Worm (Caenorhabditis elegans) whole organism, late embryonic: ENCODE data around the gene gars-1.

ENCODE experiments used
- C38D4.7 ChIP-seq: fragments of 200-800 bp; sonication (Bioruptor generic); optimal IDR thresholded peaks from 2 replicates; lab custom pipeline; 2018; ENCODE audit warnings: mild to moderate bottlenecking, missing genetic modification characterization, moderate library complexity, missing compliant biosample characterization
- F13H6.1 ChIP-seq: sonication (generic microtip); optimal IDR thresholded peaks from 2 replicates; lab custom pipeline; 2016; ENCODE audit warnings: missing genetic modification characterization, missing compliant biosample characterization
- K02D7.2 ChIP-seq: sonication (generic microtip); optimal IDR thresholded peaks from 2 replicates; lab custom pipeline; 2017; ENCODE audit warnings: mild to moderate bottlenecking, missing genetic modification characterization, missing compliant biosample characterization
- T23F11.4 ChIP-seq: fragments of 200-800 bp; sonication (Bioruptor generic); optimal IDR thresholded peaks from 2 replicates; lab custom pipeline; 2018; ENCODE audit warnings: mild to moderate bottlenecking, missing genetic modification characterization, missing compliant biosample characterization
- Y22D7AL.16 ChIP-seq: sonication (generic microtip); optimal IDR thresholded peaks from 2 replicates; lab custom pipeline; 2016; ENCODE audit warnings: missing genetic modification characterization, missing compliant biosample characterization
- ahr-1 ChIP-seq: sonication (generic microtip); optimal IDR thresholded peaks from 2 replicates; lab custom pipeline; 2016; ENCODE audit warnings: missing genetic modification characterization, missing compliant biosample characterization
- ceh-14 ChIP-seq: sonication (generic microtip); optimal IDR thresholded peaks from 2 replicates; lab custom pipeline; 2016; ENCODE audit warnings: missing genotype, missing genetic modification characterization, missing compliant biosample characterization
- ceh-18 ChIP-seq: sonication (generic microtip); optimal IDR thresholded peaks from 2 replicates; lab custom pipeline; 2016; ENCODE audit warnings: missing genetic modification characterization, missing compliant biosample characterization
- ceh-19 ChIP-seq: fragments of 200-800 bp; sonication (Bioruptor generic); optimal IDR thresholded peaks from 2 replicates; lab custom pipeline; 2018; ENCODE audit warnings: mild to moderate bottlenecking, missing genetic modification characterization, missing compliant biosample characterization
- ceh-2 ChIP-seq: sonication (generic microtip); optimal IDR thresholded peaks from 2 replicates; lab custom pipeline; 2016; ENCODE audit warnings: missing genotype, missing genetic modification characterization, missing compliant biosample characterization
- ceh-31 ChIP-seq: sonication (generic microtip); optimal IDR thresholded peaks from 2 replicates; lab custom pipeline; 2016; ENCODE audit warnings: missing genetic modification characterization, missing compliant biosample characterization
- ceh-34 ChIP-seq: sonication (generic microtip); optimal IDR thresholded peaks from 2 replicates; lab custom pipeline; 2016; ENCODE audit warnings: mild to moderate bottlenecking, missing genetic modification characterization, missing compliant biosample characterization
- ceh-6 ChIP-seq: fragments of 200-800 bp; sonication (Bioruptor generic); optimal IDR thresholded peaks from 2 replicates; lab custom pipeline; 2018; ENCODE audit warnings: mild to moderate bottlenecking, missing genetic modification characterization, missing compliant biosample characterization
- che-1 ChIP-seq: sonication (generic microtip); optimal IDR thresholded peaks from 2 replicates; lab custom pipeline; 2016; ENCODE audit warnings: mild to moderate bottlenecking, missing genetic modification characterization, missing compliant biosample characterization
- dmd-4 ChIP-seq: sonication (generic microtip); optimal IDR thresholded peaks from 2 replicates; lab custom pipeline; 2016; ENCODE audit warnings: borderline replicate concordance, missing genetic modification characterization, missing compliant biosample characterization
- dve-1 ChIP-seq: sonication (generic microtip); optimal IDR thresholded peaks from 2 replicates; lab custom pipeline; 2017; ENCODE audit warnings: antibody characterized with exemption, mild to moderate bottlenecking, missing genetic modification characterization, missing compliant biosample characterization
- elt-2 ChIP-seq: sonication (generic microtip); optimal IDR thresholded peaks from 2 replicates; lab custom pipeline; 2016; ENCODE audit warnings: missing genetic modification reagents, missing genetic modification characterization, missing compliant biosample characterization
- ets-4 ChIP-seq: sonication (generic microtip); optimal IDR thresholded peaks from 2 replicates; lab custom pipeline; 2016; ENCODE audit warnings: missing genetic modification characterization, missing compliant biosample characterization
- eyg-1 ChIP-seq: sonication (generic microtip); optimal IDR thresholded peaks from 2 replicates; lab custom pipeline; 2016; ENCODE audit warnings: missing genotype, missing genetic modification characterization, missing compliant biosample characterization
- fkh-6 ChIP-seq: sonication (generic microtip); optimal IDR thresholded peaks from 2 replicates; lab custom pipeline; 2016; ENCODE audit warnings: missing genetic modification characterization, missing compliant biosample characterization
- gmeb-2 ChIP-seq: sonication (generic microtip); optimal IDR thresholded peaks from 2 replicates; lab custom pipeline; 2016; ENCODE audit warnings: missing genetic modification characterization, inconsistent platforms, missing compliant biosample characterization
- hlh-13 ChIP-seq: fragments of 200-800 bp; sonication (Bioruptor generic); optimal IDR thresholded peaks from 2 replicates; lab custom pipeline; 2018; ENCODE audit warnings: mild to moderate bottlenecking, missing genetic modification characterization, missing compliant biosample characterization
- hlh-15 ChIP-seq: sonication (generic microtip); optimal IDR thresholded peaks from 2 replicates; lab custom pipeline; 2016; ENCODE audit warnings: missing genetic modification characterization, missing compliant biosample characterization
- hlh-30 ChIP-seq: sonication (generic microtip); optimal IDR thresholded peaks from 2 replicates; lab custom pipeline; 2017; ENCODE audit warnings: antibody characterized with exemption, missing genetic modification characterization, missing compliant biosample characterization; ENCODE audit not compliant: insufficient read depth
- lim-6 ChIP-seq: sonication (generic microtip); optimal IDR thresholded peaks from 2 replicates; lab custom pipeline; 2016; ENCODE audit warnings: missing genetic modification characterization, missing compliant biosample characterization
- lin-11 ChIP-seq: fragments of 200-800 bp; sonication (Bioruptor generic); optimal IDR thresholded peaks from 2 replicates; lab custom pipeline; 2018; ENCODE audit warnings: mild to moderate bottlenecking, missing genetic modification characterization, missing compliant biosample characterization
- nfya-1 ChIP-seq: sonication (generic microtip); optimal IDR thresholded peaks from 2 replicates; lab custom pipeline; 2017; ENCODE audit warnings: missing genetic modification characterization, mild to moderate bottlenecking, missing compliant biosample characterization, antibody characterized with exemption, moderate library complexity
- nhr-232 ChIP-seq: sonication (generic microtip); optimal IDR thresholded peaks from 2 replicates; lab custom pipeline; 2016; ENCODE audit warnings: missing genetic modification characterization, missing compliant biosample characterization
- pat-9 ChIP-seq: fragments of 200-800 bp; sonication (Bioruptor generic); optimal IDR thresholded peaks from 2 replicates; lab custom pipeline; 2018; ENCODE audit warnings: mild to moderate bottlenecking, missing genetic modification characterization, moderate library complexity, missing compliant biosample characterization
- pha-2 ChIP-seq: sonication (generic microtip); optimal IDR thresholded peaks from 2 replicates; lab custom pipeline; 2017; ENCODE audit warnings: mild to moderate bottlenecking, missing genetic modification characterization, missing compliant biosample characterization
- ref-2 ChIP-seq: sonication (generic microtip); optimal IDR thresholded peaks from 2 replicates; lab custom pipeline; 2016; ENCODE audit warnings: missing genetic modification characterization, missing compliant biosample characterization
- rnt-1 ChIP-seq: sonication (generic microtip); optimal IDR thresholded peaks from 2 replicates; lab custom pipeline; 2016; ENCODE audit warnings: missing genetic modification characterization, missing compliant biosample characterization
- sdc-2 ChIP-seq: sonication (generic microtip); optimal IDR thresholded peaks from 2 replicates; lab custom pipeline; 2016; ENCODE audit warnings: missing genotype, missing genetic modification characterization, missing compliant biosample characterization
- sox-2 ChIP-seq: fragments of 200-800 bp; sonication (Bioruptor generic); IDR thresholded peaks from 2 replicates; pipeline ENCODE4 v1.3.6; 2022; ENCODE audit warnings: missing genetic modification reagents, missing genetic modification characterization, missing compliant biosample characterization
- sox-4 ChIP-seq: sonication (generic microtip); optimal IDR thresholded peaks from 2 replicates; lab custom pipeline; 2017; ENCODE audit warnings: mild to moderate bottlenecking, missing genetic modification characterization, inconsistent platforms, missing compliant biosample characterization
- syd-9 ChIP-seq: sonication (generic microtip); optimal IDR thresholded peaks from 2 replicates; lab custom pipeline; 2016; ENCODE audit warnings: mild to moderate bottlenecking, missing genetic modification characterization, moderate library complexity, missing compliant biosample characterization
- ttx-3 ChIP-seq: sonication (generic microtip); optimal IDR thresholded peaks from 2 replicates; lab custom pipeline; 2016; ENCODE audit warnings: missing genetic modification reagents, missing genetic modification characterization, missing compliant biosample characterization
- unc-3 ChIP-seq, 2 experiments: fragments of 200-800 bp in 1 of 2; sonication (Bioruptor generic) in 1 of 2; sonication (generic microtip) in 1 of 2; conservative IDR thresholded peaks in 1 of 2; optimal IDR thresholded peaks in 1 of 2; 2 replicates each; pipeline versions ENCODE4 v1.3.6 to Lab custom; 2016 to 2022; ENCODE audit warnings: missing compliant biosample characterization in 2 of 2, missing genetic modification characterization in 2 of 2, missing genetic modification reagents in 1 of 2
- unc-42 ChIP-seq: sonication (generic microtip); optimal IDR thresholded peaks from 2 replicates; lab custom pipeline; 2016; ENCODE audit warnings: missing genotype, missing genetic modification characterization, missing compliant biosample characterization
- unc-55 ChIP-seq: sonication (generic microtip); optimal IDR thresholded peaks from 2 replicates; lab custom pipeline; 2017; ENCODE audit warnings: missing biosample characterization, missing genetic modification reagents, missing genetic modification characterization
- unc-86 ChIP-seq: sonication (generic microtip); optimal IDR thresholded peaks from 2 replicates; lab custom pipeline; 2016; ENCODE audit warnings: missing genetic modification characterization, missing compliant biosample characterization
- zip-5 ChIP-seq: sonication (generic microtip); optimal IDR thresholded peaks from 2 replicates; lab custom pipeline; 2016; ENCODE audit warnings: missing genetic modification characterization, missing compliant biosample characterization
- ztf-16 ChIP-seq: sonication (generic microtip); optimal IDR thresholded peaks from 2 replicates; lab custom pipeline; 2017; ENCODE audit warnings: missing genetic modification characterization, missing compliant biosample characterization

Gene gars-1

ce11 chrIII:5162820-5163631, at the start of gene gars-1:
TSS of gene gars-1 (minus strand) at chrIII:5163627.
- TF ChIP-seq elt-2 (tag; lab: Kevin White, UChicago) (peak; percentile 7), K02D7.2 (tag; lab: Kevin White, UChicago) (no peak), unc-42 (tag; lab: Kevin White, UChicago) (peak; percentile 60), unc-55 (GFP tag; lab: Kevin White, UChicago) (peak; percentile 13), gmeb-2 (tag; lab: Kevin White, UChicago) (no peak)

DNA sequence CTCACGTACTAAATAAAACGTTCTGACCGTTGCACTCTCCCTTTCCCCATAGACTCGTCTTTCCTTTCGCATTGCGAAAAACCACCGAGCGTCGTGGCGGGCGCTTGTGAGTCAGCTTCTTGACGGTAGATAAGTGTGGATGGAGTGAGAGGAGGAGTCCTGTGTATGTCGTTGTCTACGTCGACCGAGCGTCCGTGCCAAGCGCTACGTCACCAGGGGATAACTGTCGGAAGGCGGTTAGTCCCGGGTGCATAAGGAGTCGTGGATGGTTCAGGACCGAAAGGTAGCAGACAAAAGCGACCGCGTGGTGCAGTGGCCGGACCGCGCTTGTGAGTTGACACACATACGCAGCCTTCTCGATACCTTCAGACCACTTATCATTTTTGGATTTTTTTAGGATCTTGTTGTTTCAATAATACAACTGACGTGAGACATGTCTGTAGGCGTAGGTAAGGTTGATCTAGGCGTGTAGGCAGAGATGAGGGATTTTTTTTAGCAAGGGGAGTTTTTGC, 47.8 kb upstream of the gars-1 start:
- TF ChIP-seq K02D7.2 (tag; lab: Kevin White, UChicago) (peak; percentile 52), nfya-1 (tag; lab: Kevin White, UChicago) (peak; percentile 1), ahr-1 (peak; percentile 20), hlh-30 (tag; lab: Kevin White, UChicago) (peak; percentile 42), sdc-2 (peak; percentile 49), sox-4 (tag; lab: Kevin White, UChicago) (peak; percentile 63), hlh-13 (GFP tag; lab: Kevin White, UChicago) (peak; percentile 25), C38D4.7 (GFP tag; lab: Kevin White, UChicago) (peak; percentile 64), hlh-15 (tag; lab: Kevin White, UChicago) (peak; percentile 60), T23F11.4 (GFP tag; lab: Kevin White, UChicago) (peak; percentile 30), rnt-1 (tag; lab: Kevin White, UChicago) (peak; percentile 25), pha-2 (tag; lab: Kevin White, UChicago) (peak; percentile 70), zip-5 (tag; lab: Kevin White, UChicago) (peak; percentile 4), sox-2 (GFP tag; lab: Robert Waterston, UW) (peak; percentile 17; the same call in 1 of the 2 replicates), eyg-1 (tag; lab: Kevin White, UChicago) (peak; percentile 46), nhr-232 (tag; lab: Kevin White, UChicago) (peak; percentile 65), fkh-6 (tag; lab: Kevin White, UChicago) (peak; percentile 62), F13H6.1 (peak; percentile 23), ceh-18 (tag; lab: Kevin White, UChicago) (peak; percentile 73), elt-2 (tag; lab: Kevin White, UChicago) (peak; percentile 74), ceh-19 (GFP tag; lab: Kevin White, UChicago) (peak; percentile 82), dve-1 (tag; lab: Kevin White, UChicago) (peak; percentile 25), lim-6 (tag; lab: Kevin White, UChicago) (peak; percentile 33), ztf-16 (tag; lab: Kevin White, UChicago) (peak; percentile 10), ceh-6 (GFP tag; lab: Kevin White, UChicago) (peak; percentile 66), unc-3 (GFP tag; conservative IDR thresholded peaks at IDR 0.05; lab: Robert Waterston, UW) (peak; percentile 61; the same call in 1 of the 2 replicates), unc-3 (tag; optimal IDR thresholded peaks at IDR 0.05; lab: Kevin White, UChicago) (peak; percentile 48), ceh-14 (tag; lab: Kevin White, UChicago) (peak; percentile 41), Y22D7AL.16 (tag; lab: Kevin White, UChicago) (peak; percentile 65), ets-4 (tag; lab: Kevin White, UChicago) (peak; percentile 68), dmd-4 (peak; percentile 72), unc-86 (tag; lab: Kevin White, UChicago) (peak; percentile 45), lin-11 (tag; lab: Kevin White, UChicago) (peak; percentile 63), ttx-3 (tag; lab: Kevin White, UChicago) (peak; percentile 3), gmeb-2 (tag; lab: Kevin White, UChicago) (peak; percentile 43), pat-9 (peak; percentile 43), ref-2 (tag; lab: Kevin White, UChicago) (peak; percentile 83), ceh-31 (peak; percentile 54), ceh-2 (tag; lab: Kevin White, UChicago) (peak; percentile 62), che-1 (peak; percentile 69), ceh-34 (tag; lab: Kevin White, UChicago) (peak; percentile 73), syd-9 (tag; lab: Kevin White, UChicago) (peak; percentile 72)
